Worm (Caenorhabditis elegans) whole organism, L1 larva: ENCODE measurements around the gene hsd-2.

Experiments
- C34B4.2 ChIP-seq: sonication (generic microtip); optimal IDR thresholded peaks from 2 replicates; lab custom pipeline; 2017; ENCODE audit warnings: mild to moderate bottlenecking, missing genetic modification characterization, missing compliant biosample characterization
- Y116A8C.19 ChIP-seq: sonication (generic microtip); optimal IDR thresholded peaks from 2 replicates; lab custom pipeline; 2016; ENCODE audit warnings: missing compliant biosample characterization, missing genetic modification characterization, borderline replicate concordance
- aly-2 ChIP-seq: fragments of 150-350 bp; optimal IDR thresholded peaks from 2 replicates; lab custom pipeline; 2014; ENCODE audit warnings: missing biosample characterization, missing genetic modification characterization
- blmp-1 ChIP-seq: fragments of 150-350 bp; optimal IDR thresholded peaks from 2 replicates; lab custom pipeline; 2014; ENCODE audit warnings: missing biosample characterization, missing genetic modification characterization
- ceh-63 ChIP-seq: fragments of 200-800 bp; sonication (Bioruptor generic); optimal IDR thresholded peaks from 2 replicates; lab custom pipeline; 2018; ENCODE audit warnings: mild to moderate bottlenecking, missing genetic modification characterization, missing compliant biosample characterization
- efl-1 ChIP-seq, 4 experiments: fragments of 150-350 bp; optimal IDR thresholded peaks in 3 of 4; peaks in 1 of 4; 1 replicate in 1 of 4; 2 replicates in 3 of 4; lab custom pipeline; 2014; ENCODE audit warnings: missing biosample characterization in 2 of 4, missing genetic modification characterization in 2 of 4, missing genetic modification reagents in 2 of 4
- egl-13 ChIP-seq: sonication (generic microtip); optimal IDR thresholded peaks from 2 replicates; lab custom pipeline; 2016; ENCODE audit warnings: missing genotype, missing genetic modification reagents, missing genetic modification characterization, missing compliant biosample characterization
- elt-3 ChIP-seq, 6 experiments: fragments of 150-350 bp in 1 of 6; sonication (generic microtip); optimal IDR thresholded peaks; 2 replicates each; lab custom pipeline; 2017 to 2018; ENCODE audit warnings: missing biosample characterization in 6 of 6, missing genetic modification characterization in 6 of 6, inconsistent platforms in 1 of 6
- fos-1 ChIP-seq: fragments of 150-350 bp; optimal IDR thresholded peaks from 2 replicates; lab custom pipeline; 2014; ENCODE audit warnings: missing biosample characterization, missing genetic modification characterization
- hlh-17 ChIP-seq: fragments of 200-800 bp; sonication (Bioruptor generic); optimal IDR thresholded peaks from 2 replicates; lab custom pipeline; 2018; ENCODE audit warnings: missing genetic modification characterization, mild to moderate bottlenecking, missing compliant biosample characterization, moderate library complexity, borderline replicate concordance
- hlh-4 ChIP-seq: sonication (generic microtip); optimal IDR thresholded peaks from 2 replicates; lab custom pipeline; 2016; ENCODE audit warnings: mild to moderate bottlenecking, missing genetic modification characterization, missing compliant biosample characterization
- hpl-2 ChIP-seq: fragments of 150-350 bp; optimal IDR thresholded peaks from 2 replicates; lab custom pipeline; 2014; ENCODE audit warnings: missing biosample characterization, missing genetic modification reagents, missing genetic modification characterization
- jun-1 ChIP-seq: fragments of 150-350 bp; optimal IDR thresholded peaks from 2 replicates; lab custom pipeline; 2014; ENCODE audit warnings: missing biosample characterization, missing genetic modification reagents, missing genetic modification characterization
- lin-13 ChIP-seq: fragments of 150-350 bp; optimal IDR thresholded peaks from 2 replicates; lab custom pipeline; 2014; ENCODE audit warnings: missing biosample characterization, missing genetic modification reagents, missing genetic modification characterization
- lin-14 ChIP-seq: fragments of 200-800 bp; sonication (Bioruptor generic); optimal IDR thresholded peaks from 2 replicates; lab custom pipeline; 2018; ENCODE audit warnings: mild to moderate bottlenecking, missing genetic modification characterization, moderate library complexity, missing compliant biosample characterization
- lin-35 ChIP-seq, 2 experiments: fragments of 150-350 bp; optimal IDR thresholded peaks; 2 replicates each; lab custom pipeline; 2014; ENCODE audit warnings: missing biosample characterization in 2 of 2, missing genetic modification characterization in 2 of 2, missing genetic modification reagents in 2 of 2
- lin-39 ChIP-seq: fragments of 150-350 bp; optimal IDR thresholded peaks from 2 replicates; lab custom pipeline; 2014; ENCODE audit warnings: missing biosample characterization, missing genetic modification reagents, missing genetic modification characterization
- mef-2 ChIP-seq: fragments of 150-350 bp; optimal IDR thresholded peaks from 2 replicates; lab custom pipeline; 2014; ENCODE audit warnings: missing biosample characterization, missing genetic modification characterization
- mep-1 ChIP-seq: fragments of 150-350 bp; optimal IDR thresholded peaks from 2 replicates; lab custom pipeline; 2014; ENCODE audit warnings: missing biosample characterization, missing genetic modification characterization
- nhr-11 ChIP-seq: fragments of 150-350 bp; optimal IDR thresholded peaks from 2 replicates; lab custom pipeline; 2014; ENCODE audit warnings: missing biosample characterization, missing genetic modification characterization
- nhr-12 ChIP-seq: sonication (generic microtip); optimal IDR thresholded peaks from 2 replicates; lab custom pipeline; 2017; ENCODE audit warnings: missing biosample characterization, missing genetic modification characterization
- nhr-20 ChIP-seq: sonication (generic microtip); optimal IDR thresholded peaks from 2 replicates; lab custom pipeline; 2016; ENCODE audit warnings: mild to moderate bottlenecking, missing genetic modification characterization, missing compliant biosample characterization
- nhr-28 ChIP-seq: fragments of 150-350 bp; optimal IDR thresholded peaks from 2 replicates; lab custom pipeline; 2014; ENCODE audit warnings: missing biosample characterization, missing genetic modification characterization
- nhr-47 ChIP-seq: sonication (generic microtip); optimal IDR thresholded peaks from 2 replicates; lab custom pipeline; 2016; ENCODE audit warnings: mild to moderate bottlenecking, missing genetic modification characterization, moderate library complexity, missing compliant biosample characterization
- nhr-71 ChIP-seq: sonication (generic microtip); optimal IDR thresholded peaks from 2 replicates; lab custom pipeline; 2016; ENCODE audit warnings: mild to moderate bottlenecking, missing genetic modification characterization, moderate library complexity, missing compliant biosample characterization
- nhr-85 ChIP-seq: sonication (generic microtip); peaks from one replicate; lab custom pipeline; 2016; ENCODE audit warnings: missing genetic modification characterization, inconsistent platforms, missing compliant biosample characterization
- pag-3 ChIP-seq: sonication (generic microtip); optimal IDR thresholded peaks from 2 replicates; lab custom pipeline; 2017; ENCODE audit warnings: missing genetic modification characterization, mild to moderate bottlenecking, missing compliant biosample characterization, antibody characterized with exemption, borderline replicate concordance; ENCODE audit not compliant: insufficient read depth
- pqm-1 ChIP-seq: sonication (generic microtip); optimal IDR thresholded peaks from 3 replicates; lab custom pipeline; 2017; ENCODE audit warnings: missing biosample characterization, missing genetic modification characterization
- snpc-4 ChIP-seq: fragments of 150-350 bp; optimal IDR thresholded peaks from 2 replicates; lab custom pipeline; 2014; ENCODE audit warnings: missing biosample characterization, missing genetic modification characterization
- tbx-2 ChIP-seq: sonication (generic microtip); optimal IDR thresholded peaks from 2 replicates; lab custom pipeline; 2016; ENCODE audit warnings: missing genetic modification characterization, missing compliant biosample characterization
- tlp-1 ChIP-seq: fragments of 150-350 bp; optimal IDR thresholded peaks from 2 replicates; lab custom pipeline; 2014; ENCODE audit warnings: missing biosample characterization, missing genetic modification characterization
- unc-130 ChIP-seq: fragments of 150-350 bp; optimal IDR thresholded peaks from 2 replicates; lab custom pipeline; 2017; ENCODE audit warnings: missing biosample characterization, missing genetic modification characterization, inconsistent platforms
- unc-62 ChIP-seq: fragments of 150-350 bp; optimal IDR thresholded peaks from 2 replicates; lab custom pipeline; 2014; ENCODE audit warnings: missing biosample characterization, missing genetic modification reagents, missing genetic modification characterization
- unc-86 ChIP-seq: sonication (generic microtip); optimal IDR thresholded peaks from 2 replicates; lab custom pipeline; 2016; ENCODE audit warnings: missing genetic modification characterization, missing compliant biosample characterization
- unc-98 ChIP-seq: fragments of 200-800 bp; sonication (Bioruptor generic); IDR thresholded peaks from 2 replicates; pipeline ENCODE4 v1.3.6; 2022; ENCODE audit warnings: missing genetic modification characterization, missing compliant biosample characterization
- xbp-1 ChIP-seq: sonication (generic microtip); optimal IDR thresholded peaks from 2 replicates; lab custom pipeline; 2016; ENCODE audit warnings: missing genetic modification characterization, missing compliant biosample characterization
- ztf-11 ChIP-seq, 2 experiments: sonication (generic microtip); optimal IDR thresholded peaks; 2 replicates each; lab custom pipeline; 2016 to 2017; ENCODE audit warnings: missing genetic modification characterization in 2 of 2, missing biosample characterization in 1 of 2, missing compliant biosample characterization in 1 of 2
- ztf-4 ChIP-seq: fragments of 150-350 bp; optimal IDR thresholded peaks from 2 replicates; lab custom pipeline; 2014; ENCODE audit warnings: missing biosample characterization, missing genetic modification characterization

The hsd-2 gene

DNA sequence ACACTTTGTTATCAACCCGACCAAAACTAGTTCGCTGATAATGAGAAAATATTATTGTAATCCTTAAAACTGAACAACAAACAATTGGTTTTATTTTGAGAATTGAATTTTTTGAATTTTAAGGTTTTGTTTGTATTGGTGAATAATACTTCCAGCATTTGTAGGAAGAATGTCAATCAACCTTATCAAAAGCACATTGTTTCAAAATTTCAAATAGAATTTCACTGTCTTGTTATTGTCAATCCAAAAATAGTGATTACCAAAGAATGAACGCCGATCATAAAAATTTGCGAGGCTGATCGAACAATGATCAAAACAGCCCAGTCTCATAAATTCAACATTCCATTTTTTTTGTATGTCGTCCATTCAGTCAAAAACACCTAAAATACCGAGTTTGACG lies 30.6 kb upstream of the hsd-2 start:
- no peak for TF ChIP-seq elt-3 (tag; optimal IDR thresholded peaks at IDR 0.05; lab: Kevin White, UChicago)
- no peak for TF ChIP-seq efl-1 (optimal IDR thresholded peaks at IDR 0.05; lab: Kevin White, UChicago)
- TF ChIP-seq efl-1 (GFP tag; optimal IDR thresholded peaks at IDR 0.05 in 1 of 2; lab: Kevin White, UChicago) = peak in 1 of 2 experiments; percentile 28
- TF ChIP-seq blmp-1 (tag; lab: Kevin White, UChicago) = peak; percentile 23
- TF ChIP-seq fos-1 (tag; lab: Kevin White, UChicago) = no peak
- no peak for TF ChIP-seq mef-2 (tag; lab: Kevin White, UChicago)
- TF ChIP-seq xbp-1 (tag; lab: Kevin White, UChicago) = no peak
- TF ChIP-seq unc-86 = no peak
- TF ChIP-seq Y116A8C.19 (tag; lab: Kevin White, UChicago) = no peak
- TF ChIP-seq ceh-63 (GFP tag; lab: Kevin White, UChicago) = no peak
- TF ChIP-seq nhr-20 = no peak

- TF ChIP-seq hlh-17 = no peak
- TF ChIP-seq lin-13 (GFP tag; lab: Kevin White, UChicago) = no peak
These were observed 28.5 kb upstream of the hsd-2 start, which contains the start of gene lfi-1 for ce11 chrX:4976530-4976929. lfi-1 (plus strand) TSS chrX:4976830.

DNA sequence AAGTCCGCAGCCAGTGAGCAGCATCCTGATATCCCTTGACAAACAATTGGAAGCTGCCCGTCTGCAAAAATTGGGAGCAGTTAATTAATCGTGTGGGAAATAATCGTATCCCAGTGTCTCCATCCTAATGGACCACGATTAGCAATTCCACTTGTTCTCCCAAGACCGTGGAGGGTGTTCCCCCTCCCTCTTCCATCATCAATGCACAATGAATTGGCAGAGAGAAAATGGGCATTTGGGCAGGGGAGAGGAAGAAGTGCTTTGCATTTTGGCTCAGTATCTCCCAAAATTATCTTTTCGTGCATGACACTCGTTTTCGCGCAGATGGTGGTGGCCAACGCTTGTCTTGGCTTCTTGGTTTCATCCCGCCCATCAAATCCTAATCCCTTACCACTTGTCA lies 26.9 kb upstream of the hsd-2 start:
- no peak for TF ChIP-seq lin-35 (GFP tag; optimal IDR thresholded peaks at IDR 0.05; lab: Kevin White, UChicago)
- TF ChIP-seq hlh-4 = no peak
- TF ChIP-seq egl-13 (tag; lab: Kevin White, UChicago) = no peak
- no peak for TF ChIP-seq jun-1 (tag; lab: Kevin White, UChicago)
- no peak for TF ChIP-seq hpl-2 (GFP tag; lab: Kevin White, UChicago)
- TF ChIP-seq mep-1 (tag; lab: Kevin White, UChicago) = no peak
- no peak for TF ChIP-seq nhr-11 (tag; lab: Kevin White, UChicago)
- TF ChIP-seq unc-62 (GFP tag; lab: Kevin White, UChicago) = no peak
- no peak for TF ChIP-seq aly-2 (tag; lab: Kevin White, UChicago)
- no peak for TF ChIP-seq unc-86
- no peak for TF ChIP-seq pag-3
- TF ChIP-seq nhr-28 (tag; lab: Kevin White, UChicago) = no peak
- no peak for TF ChIP-seq ztf-11 (tag; optimal IDR thresholded peaks at IDR 0.05; lab: Kevin White, UChicago)
- no peak for TF ChIP-seq snpc-4 (tag; lab: Kevin White, UChicago)
- no peak for TF ChIP-seq unc-130
- TF ChIP-seq tlp-1 (tag; lab: Kevin White, UChicago) = no peak
- TF ChIP-seq pqm-1 = no peak

DNA sequence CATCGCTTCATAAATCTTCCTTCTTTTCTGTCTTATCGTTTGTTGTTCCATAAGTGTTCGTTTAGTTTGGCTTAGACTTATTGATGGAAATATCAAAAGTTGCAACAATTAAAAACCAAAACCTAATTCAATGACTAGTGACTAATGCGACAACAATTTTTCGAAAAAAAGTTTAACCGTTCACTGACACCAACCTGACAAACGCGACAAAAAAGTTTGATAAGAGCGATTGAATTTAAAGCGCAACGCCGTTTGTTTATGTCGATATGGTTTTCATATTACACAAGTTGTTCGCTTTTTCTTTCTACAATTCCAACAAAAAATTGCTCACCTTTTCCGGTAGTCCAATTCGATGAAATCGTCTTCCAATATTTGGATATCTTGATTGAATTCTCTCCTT lies 26.0 kb upstream of the hsd-2 start:
- no peak for TF ChIP-seq nhr-12 (tag; lab: Kevin White, UChicago)
- no peak for TF ChIP-seq nhr-71
- no peak for TF ChIP-seq tbx-2 (tag; lab: Kevin White, UChicago)

DNA sequence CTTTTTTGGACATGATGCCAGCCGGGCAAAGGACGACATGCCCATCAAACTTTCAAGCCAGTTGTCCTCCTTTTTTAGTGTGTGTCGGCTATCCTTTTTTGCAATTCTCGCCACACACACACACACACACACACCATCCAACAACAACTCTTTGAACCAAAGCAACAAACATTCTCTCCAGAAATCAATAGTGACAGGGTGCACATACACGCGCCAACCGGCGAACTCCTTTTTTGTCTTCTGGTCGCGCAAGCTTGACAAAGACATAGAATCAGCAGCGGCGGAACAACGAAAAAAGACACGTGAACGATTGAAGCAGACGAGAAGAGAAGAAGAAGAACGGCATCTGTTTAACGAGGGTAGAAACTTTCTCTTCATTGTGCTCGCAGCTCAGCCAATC lies 24.0 kb upstream of the hsd-2 start:
- TF ChIP-seq efl-1 (optimal IDR thresholded peaks at IDR 0.05; lab: Kevin White, UChicago) (no peak), efl-1 (GFP tag; optimal IDR thresholded peaks at IDR 0.05 in 1 of 2; lab: Kevin White, UChicago) (peak in 1 of 2 experiments; percentile 23), ztf-4 (tag; lab: Kevin White, UChicago) (no peak), nhr-47 (no peak), unc-86 (peak; percentile 6), lin-14 (GFP tag; lab: Kevin White, UChicago) (peak; percentile 55)
- TF ChIP-seq, all 84 proteins: peak for 3

DNA sequence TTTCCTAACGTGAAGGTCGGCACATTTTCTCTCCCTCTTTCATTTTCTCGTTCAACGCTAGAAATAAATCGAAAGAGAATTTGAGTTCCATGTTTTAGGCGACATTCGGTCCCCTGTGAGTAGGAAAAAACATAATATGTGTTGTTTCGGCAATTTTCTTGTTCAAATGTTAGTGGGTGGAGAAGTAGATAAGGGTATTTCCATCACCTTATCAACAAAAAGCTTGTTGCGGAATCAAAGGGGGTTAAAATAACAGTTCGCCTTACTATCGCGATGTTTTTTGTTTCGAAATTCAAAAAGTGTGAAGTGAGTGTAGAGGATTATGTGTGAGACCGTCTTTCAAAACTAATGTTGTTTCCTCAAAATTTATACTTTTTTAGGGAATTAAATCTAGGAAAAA lies 23.5 kb upstream of the hsd-2 start:
- TF ChIP-seq lin-39 (no peak), nhr-11 (tag; lab: Kevin White, UChicago) (no peak), hlh-17 (no peak), snpc-4 (tag; lab: Kevin White, UChicago) (no peak), elt-3 (tag; optimal IDR thresholded peaks at IDR 0.05; lab: Kevin White, UChicago) (no peak), ztf-11 (tag; optimal IDR thresholded peaks at IDR 0.05; lab: Kevin White, UChicago) (no peak), unc-98 (no peak), nhr-85 (tag; lab: Kevin White, UChicago) (no peak), C34B4.2 (tag; lab: Kevin White, UChicago) (no peak), unc-62 (GFP tag; lab: Kevin White, UChicago) (no peak)
